Worm (Caenorhabditis elegans) whole organism, L3 larva: Measurements from ENCODE around the gene F42H10.3.

ENCODE experiments used
- ZK546.5 ChIP-seq: sonication (generic microtip); optimal IDR thresholded peaks from 2 replicates; lab custom pipeline; 2017; ENCODE audit warnings: missing biosample characterization, missing genetic modification characterization
- aly-2 ChIP-seq: fragments of 150-350 bp; optimal IDR thresholded peaks from 2 replicates; lab custom pipeline; 2014; ENCODE audit warnings: missing biosample characterization, missing genetic modification characterization
- ceh-28 ChIP-seq: fragments of 150-350 bp; optimal IDR thresholded peaks from 2 replicates; lab custom pipeline; 2014; ENCODE audit warnings: missing biosample characterization, missing genetic modification reagents, missing genetic modification characterization
- ceh-9 ChIP-seq: sonication (generic microtip); optimal IDR thresholded peaks from 2 replicates; lab custom pipeline; 2018; ENCODE audit warnings: missing biosample characterization, missing genetic modification characterization
- daf-12 ChIP-seq: fragments of 150-350 bp; optimal IDR thresholded peaks from 2 replicates; lab custom pipeline; 2014; ENCODE audit warnings: missing biosample characterization, missing genetic modification reagents, missing genetic modification characterization
- egl-27 ChIP-seq: sonication (generic microtip); optimal IDR thresholded peaks from 4 replicates; lab custom pipeline; 2017; ENCODE audit warnings: missing biosample characterization, missing genetic modification reagents, missing genetic modification characterization
- egl-5 ChIP-seq: fragments of 150-350 bp; optimal IDR thresholded peaks from 2 replicates; lab custom pipeline; 2017; ENCODE audit warnings: missing biosample characterization, missing genetic modification reagents, missing genetic modification characterization, inconsistent platforms
- elt-3 ChIP-seq, 3 experiments: fragments of 150-350 bp in 1 of 3; sonication (generic microtip) in 2 of 3; optimal IDR thresholded peaks; 2 replicates in 2 of 3; 4 replicates in 1 of 3; lab custom pipeline; 2014 to 2017; ENCODE audit warnings: missing biosample characterization in 3 of 3, missing genetic modification characterization in 3 of 3
- fkh-2 ChIP-seq: fragments of 150-350 bp; optimal IDR thresholded peaks from 2 replicates; lab custom pipeline; 2014; ENCODE audit warnings: missing biosample characterization, missing genetic modification reagents, missing genetic modification characterization
- lin-39 ChIP-seq: fragments of 150-350 bp; optimal IDR thresholded peaks from 2 replicates; lab custom pipeline; 2018; ENCODE audit warnings: missing biosample characterization, missing genetic modification reagents, missing genetic modification characterization
- nfya-1 ChIP-seq: sonication (generic microtip); optimal IDR thresholded peaks from 2 replicates; lab custom pipeline; 2017; ENCODE audit warnings: missing genetic modification characterization, mild to moderate bottlenecking, missing compliant biosample characterization, antibody characterized with exemption, moderate library complexity; ENCODE audit not compliant: insufficient read depth
- nhr-11 ChIP-seq: fragments of 150-350 bp; optimal IDR thresholded peaks from 2 replicates; lab custom pipeline; 2014; ENCODE audit warnings: missing biosample characterization, missing genetic modification characterization
- nhr-12 ChIP-seq: fragments of 150-350 bp; optimal IDR thresholded peaks from 2 replicates; lab custom pipeline; 2014; ENCODE audit warnings: missing biosample characterization, missing genetic modification characterization
- nhr-23 ChIP-seq: fragments of 150-350 bp; optimal IDR thresholded peaks from 2 replicates; lab custom pipeline; 2014; ENCODE audit warnings: missing biosample characterization, missing genetic modification reagents, missing genetic modification characterization
- nhr-43 ChIP-seq: sonication (generic microtip); optimal IDR thresholded peaks from 2 replicates; lab custom pipeline; 2016; ENCODE audit warnings: mild to moderate bottlenecking, missing genetic modification characterization, missing compliant biosample characterization; ENCODE audit not compliant: poor library complexity, severe bottlenecking
- nhr-67 ChIP-seq: fragments of 150-350 bp; optimal IDR thresholded peaks from 2 replicates; lab custom pipeline; 2014; ENCODE audit warnings: missing biosample characterization, missing genetic modification characterization
- nhr-76 ChIP-seq: fragments of 150-350 bp; sonication (generic microtip); optimal IDR thresholded peaks from 5 replicates; lab custom pipeline; 2014; ENCODE audit warnings: missing biosample characterization, missing genetic modification characterization
- skn-1 ChIP-seq: fragments of 150-350 bp; optimal IDR thresholded peaks from 2 replicates; lab custom pipeline; 2014; ENCODE audit warnings: missing biosample characterization, missing genetic modification characterization
- snpc-4 ChIP-seq: fragments of 150-350 bp; optimal IDR thresholded peaks from 2 replicates; lab custom pipeline; 2014; ENCODE audit warnings: missing biosample characterization, missing genetic modification characterization
- tbx-2 ChIP-seq: sonication (generic microtip); optimal IDR thresholded peaks from 2 replicates; lab custom pipeline; 2016; ENCODE audit warnings: mild to moderate bottlenecking, missing genetic modification characterization, missing compliant biosample characterization
- unc-39 ChIP-seq: sonication (generic microtip); optimal IDR thresholded peaks from 4 replicates; lab custom pipeline; 2017; ENCODE audit warnings: missing biosample characterization, missing genetic modification characterization

Gene F42H10.3

ce11 chrIII:8534647-8535181, 50.8 kb downstream of the F42H10.3 start, which contains the start of gene trp-1:
trp-1 (plus strand) TSS chrIII:8535131.
- TF ChIP-seq ZK546.5 (tag; lab: Kevin White, UChicago) (no peak), skn-1 (tag; lab: Kevin White, UChicago) (no peak), nhr-11 (no peak), nfya-1 (tag; lab: Kevin White, UChicago) (no peak), ceh-28 (tag; lab: Kevin White, UChicago) (no peak), lin-39 (tag; lab: Kevin White, UChicago) (no peak), nhr-67 (tag; lab: Kevin White, UChicago) (no peak), elt-3 (tag; optimal IDR thresholded peaks at IDR 0.05; lab: Kevin White, UChicago) (no peak), nhr-12 (no peak), unc-39 (tag; lab: Kevin White, UChicago) (no peak), nhr-23 (tag; lab: Kevin White, UChicago) (no peak), fkh-2 (tag; lab: Kevin White, UChicago) (no peak), nhr-76 (tag; lab: Kevin White, UChicago) (no peak), snpc-4 (tag; lab: Kevin White, UChicago) (no peak), nhr-43 (tag; lab: Kevin White, UChicago) (no peak), daf-12 (tag; lab: Kevin White, UChicago) (no peak)

ce11 chrIII:8535445-8535844, 51.5 kb downstream of the F42H10.3 start:
- TF ChIP-seq aly-2 (no peak), egl-5 (tag; lab: Kevin White, UChicago) (no peak), tbx-2 (tag; lab: Kevin White, UChicago) (no peak), ceh-9 (tag; lab: Kevin White, UChicago) (no peak), nfya-1 (tag; lab: Kevin White, UChicago) (no peak), egl-27 (tag; lab: Kevin White, UChicago) (no peak)
